Worm (Caenorhabditis elegans) whole organism, late embryonic: ENCODE results near the gene R13A5.15.

Source experiments
- C38D4.7 ChIP-seq: fragments of 200-800 bp; sonication (Bioruptor generic); optimal IDR thresholded peaks from 2 replicates; lab custom pipeline; 2018; ENCODE audit warnings: mild to moderate bottlenecking, missing genetic modification characterization, moderate library complexity, missing compliant biosample characterization
- F13H6.1 ChIP-seq: sonication (generic microtip); optimal IDR thresholded peaks from 2 replicates; lab custom pipeline; 2016; ENCODE audit warnings: missing genetic modification characterization, missing compliant biosample characterization
- ama-1 ChIP-seq: fragments of 150-350 bp; optimal IDR thresholded peaks from 2 replicates; lab custom pipeline; 2014
- ceh-22 ChIP-seq: sonication (generic microtip); optimal IDR thresholded peaks from 2 replicates; lab custom pipeline; 2017; ENCODE audit warnings: missing biosample characterization, missing genetic modification characterization
- ceh-48 ChIP-seq: sonication (generic microtip); optimal IDR thresholded peaks from 2 replicates; lab custom pipeline; 2016; ENCODE audit warnings: missing genetic modification characterization, inconsistent platforms, missing compliant biosample characterization
- madf-2 ChIP-seq: sonication (generic microtip); optimal IDR thresholded peaks from 2 replicates; lab custom pipeline; 2017; ENCODE audit warnings: missing genetic modification characterization, missing compliant biosample characterization
- pha-4 ChIP-seq: fragments of 150-350 bp; optimal IDR thresholded peaks from 2 replicates; lab custom pipeline; 2018; ENCODE audit warnings: missing biosample characterization, missing genetic modification reagents, missing genetic modification characterization
- sdc-2 ChIP-seq: sonication (generic microtip); optimal IDR thresholded peaks from 2 replicates; lab custom pipeline; 2016; ENCODE audit warnings: missing genotype, missing genetic modification characterization, missing compliant biosample characterization
- sox-4 ChIP-seq: sonication (generic microtip); optimal IDR thresholded peaks from 2 replicates; lab custom pipeline; 2017; ENCODE audit warnings: mild to moderate bottlenecking, missing genetic modification characterization, inconsistent platforms, missing compliant biosample characterization
- tbx-7 ChIP-seq: sonication (generic microtip); optimal IDR thresholded peaks from 2 replicates; lab custom pipeline; 2016; ENCODE audit warnings: missing genotype, missing genetic modification characterization, missing compliant biosample characterization
- unc-55 ChIP-seq: sonication (generic microtip); optimal IDR thresholded peaks from 2 replicates; lab custom pipeline; 2017; ENCODE audit warnings: missing biosample characterization, missing genetic modification reagents, missing genetic modification characterization
- unc-86 ChIP-seq: sonication (generic microtip); optimal IDR thresholded peaks from 2 replicates; lab custom pipeline; 2016; ENCODE audit warnings: missing genetic modification characterization, missing compliant biosample characterization

ce11 chrIII:7571726-7572125, 16.4 kb downstream of the R13A5.15 start:
- no peak for TF ChIP-seq F13H6.1 (tag; lab: Kevin White, UChicago)
- TF ChIP-seq tbx-7: no peak
- no peak for TF ChIP-seq sdc-2 (tag; lab: Kevin White, UChicago)
- no peak for TF ChIP-seq unc-86
- TF ChIP-seq ama-1: no peak
- TF ChIP-seq ceh-22 (tag; lab: Kevin White, UChicago): no peak
- TF ChIP-seq ceh-48 (tag; lab: Kevin White, UChicago): no peak
- TF ChIP-seq pha-4 (tag; lab: Kevin White, UChicago): no peak
- TF ChIP-seq C38D4.7 (GFP tag; lab: Kevin White, UChicago): no peak
- no peak for TF ChIP-seq madf-2 (tag; lab: Kevin White, UChicago)
- no peak for TF ChIP-seq unc-55
- no peak for TF ChIP-seq sox-4 (tag; lab: Kevin White, UChicago)
